Fruit fly (Drosophila melanogaster) whole organism, wandering third instar larva: ENCODE data around the gene Kr-h2.
A peak's percentile ranks its signal among the peaks of the same experiment; 100 is the strongest.

Experiments
- Abd-B ChIP-seq: fragments of >200 bp; optimal IDR thresholded peaks from 2 replicates; lab custom pipeline; 2017; ENCODE audit warnings: missing biosample characterization, missing genetic modification characterization
- CG32264 ChIP-seq: fragments of 200-800 bp; sonication (Bioruptor generic); optimal IDR thresholded peaks from 2 replicates; lab custom pipeline; 2016; ENCODE audit warnings: missing biosample characterization, missing genetic modification characterization
- CG9705 ChIP-seq: fragments of 200-800 bp; sonication (Bioruptor generic); optimal IDR thresholded peaks from 2 replicates; lab custom pipeline; 2018; ENCODE audit warnings: missing biosample characterization, mild to moderate bottlenecking, missing genetic modification characterization
- CrebA ChIP-seq: fragments of 200-800 bp; sonication (Bioruptor generic); optimal IDR thresholded peaks from 2 replicates; lab custom pipeline; 2016; ENCODE audit warnings: missing biosample characterization, mild to moderate bottlenecking, missing genetic modification characterization, borderline replicate concordance
- Dif ChIP-seq: fragments of 200-275, 200-300 bp; sonication (Bioruptor generic); optimal IDR thresholded peaks from 2 replicates; lab custom pipeline; 2018; ENCODE audit warnings: missing biosample characterization, missing genetic modification characterization; ENCODE audit not compliant: partially characterized antibody
- HLH106 ChIP-seq: fragments of 200-800 bp; optimal IDR thresholded peaks from 3 replicates; lab custom pipeline; 2019; ENCODE audit warnings: missing biosample characterization, mild to moderate bottlenecking, missing genetic modification characterization, moderate library complexity
- Hnf4 ChIP-seq: fragments of 200-800 bp; sonication (Bioruptor generic); optimal IDR thresholded peaks from 2 replicates; lab custom pipeline; 2016; ENCODE audit warnings: missing biosample characterization, mild to moderate bottlenecking, missing genetic modification characterization
- Hr78 ChIP-seq: fragments of >200 bp; optimal IDR thresholded peaks from 2 replicates; lab custom pipeline; 2017; ENCODE audit warnings: missing biosample characterization, missing genetic modification characterization
- Hr83 ChIP-seq: fragments of 200-300 bp; sonication (Bioruptor generic); optimal IDR thresholded peaks from 2 replicates; lab custom pipeline; 2016; ENCODE audit warnings: missing biosample characterization, mild to moderate bottlenecking, missing genetic modification characterization, moderate library complexity; ENCODE audit not compliant: poor library complexity, severe bottlenecking
- Myc ChIP-seq: fragments of >200 bp; optimal IDR thresholded peaks from 2 replicates; lab custom pipeline; 2017
- N ChIP-seq: fragments of >200 bp; optimal IDR thresholded peaks from 2 replicates; lab custom pipeline; 2018; ENCODE audit warnings: missing biosample characterization, missing external identifiers, missing genetic modification characterization
- OdsH ChIP-seq: fragments of 200-800 bp; sonication (Bioruptor generic); optimal IDR thresholded peaks from 2 replicates; lab custom pipeline; 2016; ENCODE audit warnings: missing biosample characterization, mild to moderate bottlenecking, missing genetic modification characterization
- Rel ChIP-seq, 2 experiments: fragments of 200-800 bp; sonication (Bioruptor generic) in 1 of 2; optimal IDR thresholded peaks; 2 replicates in 1 of 2; 3 replicates in 1 of 2; lab custom pipeline; 2016 to 2019; ENCODE audit warnings: mild to moderate bottlenecking in 2 of 2, missing biosample characterization in 2 of 2, missing genetic modification characterization in 2 of 2, moderate library complexity in 1 of 2
- Sp1 ChIP-seq: fragments of 200-800 bp; sonication (Bioruptor generic); optimal IDR thresholded peaks from 3 replicates; lab custom pipeline; 2019; ENCODE audit warnings: missing biosample characterization, mild to moderate bottlenecking, missing genetic modification characterization, moderate library complexity
- brk ChIP-seq: fragments of 200-800 bp; sonication (Bioruptor generic); optimal IDR thresholded peaks from 2 replicates; lab custom pipeline; 2016; ENCODE audit warnings: missing biosample characterization, mild to moderate bottlenecking, missing genetic modification characterization
- dmrt93B ChIP-seq: fragments of 200-800 bp; sonication (Bioruptor generic); optimal IDR thresholded peaks from 2 replicates; lab custom pipeline; 2018; ENCODE audit warnings: missing biosample characterization, mild to moderate bottlenecking, missing genetic modification characterization
- dsf ChIP-seq: sonication (Bioruptor generic); optimal IDR thresholded peaks from 2 replicates; lab custom pipeline; 2016; ENCODE audit warnings: missing biosample characterization, missing genetic modification characterization, borderline replicate concordance
- ey ChIP-seq: fragments of 200-800 bp; sonication (Bioruptor generic); optimal IDR thresholded peaks from 2 replicates; lab custom pipeline; 2016; ENCODE audit warnings: missing biosample characterization, missing genetic modification characterization
- foxo ChIP-seq, 2 experiments: fragments of 200-800 bp; sonication (Bioruptor generic); optimal IDR thresholded peaks; 2 replicates in 1 of 2; 3 replicates in 1 of 2; lab custom pipeline; 2016 to 2017; ENCODE audit warnings: missing biosample characterization in 2 of 2, missing genetic modification characterization in 2 of 2
- fru ChIP-seq: fragments of 200-800 bp; sonication (Bioruptor generic); optimal IDR thresholded peaks from 3 replicates; lab custom pipeline; 2016; ENCODE audit warnings: missing biosample characterization, mild to moderate bottlenecking, missing genetic modification characterization
- h ChIP-seq: fragments of 200-800 bp; sonication (Bioruptor generic); optimal IDR thresholded peaks from 3 replicates; lab custom pipeline; 2016; ENCODE audit warnings: missing biosample characterization, mild to moderate bottlenecking, missing genetic modification characterization
- lola ChIP-seq: fragments of >200 bp; optimal IDR thresholded peaks from 2 replicates; lab custom pipeline; 2017; ENCODE audit warnings: missing biosample characterization, missing genetic modification characterization
- pan ChIP-seq: fragments of >200 bp; optimal IDR thresholded peaks from 2 replicates; lab custom pipeline; 2017
- psq ChIP-seq: fragments of 200-800 bp; sonication (Bioruptor generic); optimal IDR thresholded peaks from 3 replicates; lab custom pipeline; 2017; ENCODE audit warnings: missing biosample characterization, mild to moderate bottlenecking, missing genetic modification characterization, moderate library complexity
- rgr ChIP-seq: fragments of 200-800 bp; sonication (Bioruptor generic); optimal IDR thresholded peaks from 3 replicates; lab custom pipeline; 2016; ENCODE audit warnings: missing biosample characterization, mild to moderate bottlenecking, missing genetic modification characterization
- sage ChIP-seq: fragments of 200-800 bp; sonication (Bioruptor generic); optimal IDR thresholded peaks from 2 replicates; lab custom pipeline; 2016; ENCODE audit warnings: missing biosample characterization, mild to moderate bottlenecking, missing genetic modification characterization
- sv ChIP-seq: fragments of 200-800 bp; sonication (Bioruptor generic); optimal IDR thresholded peaks from 3 replicates; lab custom pipeline; 2016; ENCODE audit warnings: missing biosample characterization, missing genetic modification characterization
- usp ChIP-seq: fragments of >200 bp; optimal IDR thresholded peaks from 2 replicates; lab custom pipeline; 2017; ENCODE audit warnings: missing biosample characterization, missing genetic modification characterization
- woc ChIP-seq: sonication (Bioruptor generic); optimal IDR thresholded peaks from 2 replicates; lab custom pipeline; 2016; ENCODE audit warnings: missing biosample characterization, mild to moderate bottlenecking, missing genetic modification characterization

Gene Kr-h2

DNA sequence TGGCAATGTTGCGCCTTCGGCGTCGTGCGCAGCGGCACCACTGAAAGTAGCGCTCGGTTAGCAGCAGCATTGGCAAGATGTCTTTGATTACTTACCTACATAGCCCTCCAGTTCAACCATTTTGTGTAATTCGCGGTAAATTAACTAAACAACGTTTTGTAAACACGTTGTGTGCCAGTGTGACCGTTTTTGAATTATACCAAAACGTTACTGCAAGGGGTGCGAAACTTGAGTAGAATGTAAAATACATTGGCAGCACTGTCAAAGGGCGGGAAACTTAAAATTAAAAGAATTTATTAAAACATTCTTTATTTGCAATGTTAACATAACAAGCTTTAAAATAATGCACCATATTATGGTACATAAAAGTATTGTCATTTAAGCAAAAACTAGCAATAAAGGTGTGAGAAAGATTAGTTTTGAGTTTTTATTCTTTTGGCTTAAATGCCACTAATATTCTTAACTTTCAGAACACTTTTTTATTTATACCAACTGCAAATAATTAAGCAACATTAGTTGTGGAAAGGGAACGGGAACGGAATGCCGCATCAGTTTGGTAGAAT, 46.4 kb upstream of the Kr-h2 start, which contains the start of gene CG9107:
CG9107 (minus strand) TSS at position 195 of the 563 bp plus-strand sequence.
- TF ChIP-seq rgr (GFP tag; lab: Kevin White, UChicago) (no peak), Myc (lab: Kevin White, UChicago) (peak; percentile 50)
- TF ChIP-seq, all 38 proteins: peak for 1

dm6 chr2L:6028712-6029111, 42.1 kb upstream of the Kr-h2 start:
- no peak for TF ChIP-seq Hnf4 (GFP tag; lab: Kevin White, UChicago)
- TF ChIP-seq woc (GFP tag; lab: Kevin White, UChicago) = no peak
- TF ChIP-seq OdsH (GFP tag; lab: Kevin White, UChicago) = no peak
- TF ChIP-seq Hr78 (GFP tag; lab: Kevin White, UChicago) = no peak
- TF ChIP-seq lola = no peak
- TF ChIP-seq foxo (GFP tag; optimal IDR thresholded peaks at IDR 0.05; lab: Kevin White, UChicago) = no peak
- TF ChIP-seq h = no peak
- TF ChIP-seq usp = no peak
- TF ChIP-seq dsf (GFP tag; lab: Kevin White, UChicago) = no peak

DNA sequence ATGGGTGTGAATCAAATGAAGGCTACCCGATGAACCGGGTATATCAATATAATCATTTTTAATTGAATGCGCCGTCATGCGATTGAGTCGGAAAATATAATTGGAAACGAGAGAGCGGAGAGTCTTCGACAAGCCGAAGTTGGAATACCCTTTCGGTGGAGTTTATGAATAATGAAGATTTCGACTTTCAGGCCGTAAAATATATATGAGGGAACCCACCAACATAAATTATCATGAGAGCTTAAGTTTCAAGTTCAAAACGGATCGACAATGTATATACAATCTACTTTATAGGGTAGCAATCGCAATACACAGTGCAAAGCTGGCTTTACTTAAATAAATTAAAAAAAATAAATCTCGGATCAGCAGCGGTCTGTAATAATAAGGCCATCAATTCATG, 39.0 kb upstream of the Kr-h2 start:
- TF ChIP-seq Sp1 (GFP tag; lab: Kevin White, UChicago) = no peak
- no peak for TF ChIP-seq sage
- no peak for TF ChIP-seq Hnf4 (GFP tag; lab: Kevin White, UChicago)
- TF ChIP-seq dsf (GFP tag; lab: Kevin White, UChicago) = no peak
- TF ChIP-seq HLH106 (tag; lab: Kevin White, UChicago) = peak; percentile 37
- peak; percentile 20 for TF ChIP-seq h
- TF ChIP-seq, all 38 proteins: peak for 2

DNA sequence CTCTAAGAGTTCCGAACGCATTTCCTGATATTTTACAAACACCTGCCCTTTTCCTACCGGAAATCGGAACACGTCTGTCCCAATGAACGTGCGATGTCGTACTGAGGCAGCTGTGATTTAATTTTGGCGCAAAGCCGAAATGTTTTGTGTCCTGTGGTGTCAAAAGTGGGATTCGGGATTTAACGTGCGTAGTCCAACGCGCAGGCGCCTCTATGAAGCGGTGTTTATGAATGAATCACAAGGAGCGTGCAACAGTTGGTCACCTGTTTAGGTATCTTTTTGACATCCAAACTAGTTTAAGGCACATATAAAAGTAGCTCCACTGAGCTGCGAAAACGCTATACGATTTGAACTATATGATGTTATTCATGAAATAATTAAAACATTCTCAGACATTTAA, 36.4 kb upstream of the Kr-h2 start, which contains the start of gene CG9109:
CG9109 (minus strand) TSS at position 80 of the 400 bp plus-strand sequence.
- TF ChIP-seq woc (GFP tag; lab: Kevin White, UChicago) (no peak), CG9705 (GFP tag; lab: Kevin White, UChicago) (no peak), Dif (no peak), Abd-B (GFP tag; lab: Kevin White, UChicago) (no peak), fru (no peak), ey (GFP tag; lab: Kevin White, UChicago) (no peak), dmrt93B (no peak), sage (no peak), pan (no peak), Myc (lab: Kevin White, UChicago) (no peak), psq (GFP tag; lab: Kevin White, UChicago) (no peak), brk (GFP tag; lab: Kevin White, UChicago) (no peak), Rel (GFP tag; optimal IDR thresholded peaks at IDR 0.05; lab: Kevin White, UChicago) (no peak), Rel (tag; optimal IDR thresholded peaks at IDR 0.05; lab: Kevin White, UChicago) (no peak)
- TF ChIP-seq, all 38 proteins: peak for 0

DNA sequence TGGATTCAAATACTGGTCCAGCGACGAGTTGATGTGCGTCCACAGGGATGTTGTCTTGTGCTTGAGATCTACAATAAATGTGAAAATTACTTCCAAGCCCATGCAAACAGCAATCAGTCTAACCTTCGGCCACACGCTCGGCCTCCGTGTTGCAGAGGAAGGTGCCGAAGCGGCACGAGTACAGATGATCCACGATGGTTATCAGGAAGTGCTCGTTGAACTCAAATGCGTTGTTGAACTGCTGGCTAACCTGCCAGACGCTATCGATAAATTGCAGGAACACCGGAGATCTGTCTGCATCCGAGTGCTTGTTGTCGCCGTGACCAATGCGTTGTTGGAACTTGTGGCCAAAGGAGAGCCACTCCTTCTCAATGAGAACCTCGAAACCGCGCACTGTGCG, 35.6 kb upstream of the Kr-h2 start:
- no peak for TF ChIP-seq fru
- TF ChIP-seq h = no peak
- TF ChIP-seq Dif = no peak
- TF ChIP-seq N (GFP tag; lab: Kevin White, UChicago) = no peak
- TF ChIP-seq woc (GFP tag; lab: Kevin White, UChicago) = no peak
- no peak for TF ChIP-seq lola
- no peak for TF ChIP-seq Hr83 (GFP tag; lab: Kevin White, UChicago)
- no peak for TF ChIP-seq HLH106 (tag; lab: Kevin White, UChicago)
- TF ChIP-seq sv = no peak
- no peak for TF ChIP-seq usp
- no peak for TF ChIP-seq CG32264 (GFP tag; lab: Kevin White, UChicago)
- TF ChIP-seq Hr78 (GFP tag; lab: Kevin White, UChicago) = no peak
- no peak for TF ChIP-seq Sp1 (GFP tag; lab: Kevin White, UChicago)
- TF ChIP-seq CrebA (GFP tag; lab: Kevin White, UChicago) = no peak
- TF ChIP-seq psq (GFP tag; lab: Kevin White, UChicago) = no peak
- no peak for TF ChIP-seq rgr (GFP tag; lab: Kevin White, UChicago)

- TF ChIP-seq Myc (lab: Kevin White, UChicago) (peak; percentile 59), CG32264 (GFP tag; lab: Kevin White, UChicago) (no peak), Hr78 (GFP tag; lab: Kevin White, UChicago) (no peak), h (no peak)
Measured at dm6 chr2L:6036710-6037109, 34.1 kb upstream of the Kr-h2 start, which contains the start of gene mtm. Gene mtm (minus strand): TSS chr2L:6037015.
